Fruit fly (Drosophila melanogaster) whole organism, embryonic: Measurements from ENCODE around the gene CG18545.

Source experiments
- B-H2 ChIP-seq: fragments of 200-800 bp; sonication (Bioruptor generic); optimal IDR thresholded peaks from 2 replicates; lab custom pipeline; 2018; ENCODE audit warnings: missing biosample characterization, mild to moderate bottlenecking, missing genetic modification characterization
- CG10274 ChIP-seq: fragments of 200-800 bp; sonication (Bioruptor generic); optimal IDR thresholded peaks from 3 replicates; lab custom pipeline; 2017; ENCODE audit warnings: missing biosample characterization, mild to moderate bottlenecking, missing genetic modification characterization
- CG10543 ChIP-seq: fragments of 200-800 bp; sonication (Bioruptor generic); optimal IDR thresholded peaks from 3 replicates; lab custom pipeline; 2017; ENCODE audit warnings: missing biosample characterization, mild to moderate bottlenecking, missing genetic modification characterization, moderate library complexity
- CG11093 ChIP-seq: fragments of 200-800 bp; sonication (Bioruptor generic); IDR thresholded peaks from 3 replicates; pipeline ENCODE4 v1.3.6; 2022; ENCODE audit warnings: missing biosample characterization, missing genetic modification characterization
- CG12155 ChIP-seq: fragments of 200-800 bp; sonication (Bioruptor generic); optimal IDR thresholded peaks from 3 replicates; lab custom pipeline; 2016; ENCODE audit warnings: missing biosample characterization, missing genetic modification characterization
- CG12659 ChIP-seq: fragments of 200-800 bp; sonication (Bioruptor generic); optimal IDR thresholded peaks from 3 replicates; lab custom pipeline; 2017; ENCODE audit warnings: mild to moderate bottlenecking, missing biosample characterization, missing genetic modification reagents, missing genetic modification characterization
- CG12942 ChIP-seq: fragments of 200-800 bp; sonication (Bioruptor generic); optimal IDR thresholded peaks from 3 replicates; lab custom pipeline; 2016; ENCODE audit warnings: missing biosample characterization, missing genetic modification characterization
- CG13624 ChIP-seq: fragments of 200-800 bp; sonication (Bioruptor generic); optimal IDR thresholded peaks from 2 replicates; lab custom pipeline; 2016; ENCODE audit warnings: missing biosample characterization, missing genetic modification characterization
- CG14710 ChIP-seq: fragments of 200-800 bp; sonication (Bioruptor generic); optimal IDR thresholded peaks from 3 replicates; lab custom pipeline; 2019; ENCODE audit warnings: missing biosample characterization, mild to moderate bottlenecking, missing genetic modification characterization, moderate library complexity
- CG2129 ChIP-seq: fragments of 200-800 bp; sonication (Bioruptor generic); IDR thresholded peaks from 2 replicates; pipeline ENCODE4 v1.3.6; 2022; ENCODE audit warnings: missing biosample characterization, missing genetic modification characterization; ENCODE audit not compliant: partially characterized antibody
- CG2678 ChIP-seq: fragments of 200-800 bp; sonication (Bioruptor generic); optimal IDR thresholded peaks from 3 replicates; lab custom pipeline; 2019; ENCODE audit warnings: missing biosample characterization, mild to moderate bottlenecking, missing genetic modification characterization, moderate library complexity
- CG2712 ChIP-seq: fragments of 200-800 bp; optimal IDR thresholded peaks from 3 replicates; lab custom pipeline; 2019; ENCODE audit warnings: missing biosample characterization, mild to moderate bottlenecking, missing genetic modification characterization, moderate library complexity
- CG30431 ChIP-seq: fragments of 200-800 bp; sonication (Bioruptor generic); optimal IDR thresholded peaks from 2 replicates; lab custom pipeline; 2017; ENCODE audit warnings: missing biosample characterization, missing genetic modification characterization
- CG3163 ChIP-seq: fragments of 200-800 bp; sonication (Bioruptor generic); optimal IDR thresholded peaks from 3 replicates; lab custom pipeline; 2016; ENCODE audit warnings: missing biosample characterization, missing genetic modification characterization
- CG3281 ChIP-seq: fragments of 200-800 bp; sonication (Bioruptor generic); optimal IDR thresholded peaks from 3 replicates; lab custom pipeline; 2017; ENCODE audit warnings: missing biosample characterization, mild to moderate bottlenecking, missing genetic modification characterization
- CG34376 ChIP-seq: fragments of 200-800 bp; sonication (Bioruptor generic); optimal IDR thresholded peaks from 2 replicates; lab custom pipeline; 2018; ENCODE audit warnings: missing biosample characterization, mild to moderate bottlenecking, missing genetic modification characterization
- CG5180 ChIP-seq: fragments of 200-800 bp; sonication (Bioruptor generic); optimal IDR thresholded peaks from 3 replicates; lab custom pipeline; 2017; ENCODE audit warnings: missing biosample characterization, missing genetic modification characterization, mild to moderate bottlenecking, moderate library complexity, missing genetic modification reagents
- CG5245 ChIP-seq: fragments of 200-800 bp; sonication (Bioruptor generic); optimal IDR thresholded peaks from 3 replicates; lab custom pipeline; 2016; ENCODE audit warnings: missing biosample characterization, missing genetic modification characterization
- CG6689 ChIP-seq: fragments of 200-800 bp; sonication (Bioruptor generic); IDR thresholded peaks from 2 replicates; pipeline ENCODE4 v1.3.6; 2022; ENCODE audit warnings: missing biosample characterization, missing genetic modification characterization
- CG6765 ChIP-seq: fragments of 200-800 bp; sonication (Bioruptor generic); optimal IDR thresholded peaks from 3 replicates; lab custom pipeline; 2017; ENCODE audit warnings: missing biosample characterization, mild to moderate bottlenecking, missing genetic modification characterization
- CG7372 ChIP-seq: fragments of 200-800 bp; sonication (Bioruptor generic); IDR thresholded peaks from 2 replicates; pipeline ENCODE4 v1.3.6; 2022; ENCODE audit warnings: missing biosample characterization, missing genetic modification characterization
- CG7786 ChIP-seq: fragments of 200-800 bp; sonication (Bioruptor generic); optimal IDR thresholded peaks from 2 replicates; lab custom pipeline; 2016; ENCODE audit warnings: missing biosample characterization, missing genetic modification characterization
- CG9876 ChIP-seq: fragments of 200-800 bp; sonication (Bioruptor generic); optimal IDR thresholded peaks from 2 replicates; lab custom pipeline; 2016; ENCODE audit warnings: missing biosample characterization, missing genetic modification characterization
- Doc2 ChIP-seq: fragments of 200-800 bp; sonication (Bioruptor generic); IDR thresholded peaks from 2 replicates; pipeline ENCODE4 v1.3.6; 2022; ENCODE audit warnings: missing biosample characterization, missing genetic modification characterization
- Drgx ChIP-seq: fragments of 200-800 bp; sonication (Bioruptor generic); IDR thresholded peaks from 2 replicates; pipeline ENCODE4 v1.3.6; 2022; ENCODE audit warnings: missing biosample characterization, missing genetic modification characterization
- Fer1 ChIP-seq: fragments of 200-800 bp; sonication (Bioruptor generic); optimal IDR thresholded peaks from 2 replicates; lab custom pipeline; 2017; ENCODE audit warnings: missing biosample characterization, mild to moderate bottlenecking, missing genetic modification characterization
- Fer2 ChIP-seq: fragments of 200-800 bp; sonication (Bioruptor generic); optimal IDR thresholded peaks from 2 replicates; lab custom pipeline; 2018; ENCODE audit warnings: missing biosample characterization, mild to moderate bottlenecking, missing genetic modification characterization, moderate library complexity
- Fer3 ChIP-seq: fragments of 200-800 bp; sonication (Bioruptor generic); optimal IDR thresholded peaks from 2 replicates; lab custom pipeline; 2018; ENCODE audit warnings: missing biosample characterization, mild to moderate bottlenecking, missing genetic modification characterization, moderate library complexity
- Lpt ChIP-seq: fragments of >200 bp; optimal IDR thresholded peaks from 2 replicates; lab custom pipeline; 2018; ENCODE audit warnings: missing biosample characterization, missing genetic modification characterization
- Max ChIP-seq: fragments of 200-800 bp; sonication (Bioruptor generic); optimal IDR thresholded peaks from 2 replicates; lab custom pipeline; 2016; ENCODE audit warnings: missing biosample characterization, mild to moderate bottlenecking, missing genetic modification characterization
- Oli ChIP-seq: fragments of 200-800 bp; sonication (Bioruptor generic); optimal IDR thresholded peaks from 2 replicates; lab custom pipeline; 2018; ENCODE audit warnings: missing biosample characterization, mild to moderate bottlenecking, missing genetic modification characterization, moderate library complexity
- Sry-β ChIP-seq: fragments of 200-800 bp; sonication (Bioruptor generic); optimal IDR thresholded peaks from 2 replicates; lab custom pipeline; 2018; ENCODE audit warnings: missing biosample characterization, mild to moderate bottlenecking, missing genetic modification characterization, moderate library complexity
- abd-A ChIP-seq: fragments of 200-800 bp; sonication (Bioruptor generic); optimal IDR thresholded peaks from 3 replicates; lab custom pipeline; 2019; ENCODE audit warnings: missing biosample characterization, mild to moderate bottlenecking, missing genetic modification characterization, moderate library complexity
- ase ChIP-seq: fragments of 200-800 bp; sonication (Bioruptor generic); IDR thresholded peaks from 3 replicates; pipeline ENCODE4 v1.3.6; 2022; ENCODE audit warnings: missing biosample characterization, missing genetic modification characterization
- caup ChIP-seq: fragments of 200-800 bp; sonication (Bioruptor generic); optimal IDR thresholded peaks from 3 replicates; lab custom pipeline; 2017; ENCODE audit warnings: missing biosample characterization, mild to moderate bottlenecking, missing genetic modification characterization, moderate library complexity; ENCODE audit not compliant: severe bottlenecking
- dati ChIP-seq: fragments of 200-800 bp; sonication (Bioruptor generic); IDR thresholded peaks from 2 replicates; pipeline ENCODE4 v1.3.6; 2022; ENCODE audit warnings: missing biosample characterization, missing genetic modification characterization
- dimm ChIP-seq: fragments of 200-800 bp; sonication (Bioruptor generic); IDR thresholded peaks from 2 replicates; pipeline ENCODE4 v1.3.6; 2022; ENCODE audit warnings: missing biosample characterization, missing genetic modification characterization
- en ChIP-seq: fragments of 200-800 bp; sonication (Bioruptor generic); optimal IDR thresholded peaks from 2 replicates; lab custom pipeline; 2016; ENCODE audit warnings: missing biosample characterization, missing genetic modification characterization
- exex ChIP-seq: fragments of 200-800 bp; sonication (Bioruptor generic); optimal IDR thresholded peaks from 4 replicates; lab custom pipeline; 2018; ENCODE audit warnings: missing biosample characterization, mild to moderate bottlenecking, missing genetic modification characterization, moderate library complexity
- fd102C ChIP-seq: fragments of 200-800 bp; sonication (Bioruptor generic); optimal IDR thresholded peaks from 2 replicates; lab custom pipeline; 2018; ENCODE audit warnings: missing biosample characterization, mild to moderate bottlenecking, missing genetic modification characterization, moderate library complexity
- fd64A ChIP-seq: fragments of 200-800 bp; sonication (Bioruptor generic); optimal IDR thresholded peaks from 3 replicates; lab custom pipeline; 2018; ENCODE audit warnings: missing biosample characterization, mild to moderate bottlenecking, missing genetic modification characterization
- ham ChIP-seq: fragments of 200-800 bp; sonication (Bioruptor generic); IDR thresholded peaks from 2 replicates; pipeline ENCODE4 v1.3.6; 2022; ENCODE audit warnings: missing biosample characterization, missing genetic modification characterization
- p53 ChIP-seq: fragments of 200-800 bp; sonication (Bioruptor generic); optimal IDR thresholded peaks from 2 replicates; lab custom pipeline; 2016; ENCODE audit warnings: missing biosample characterization, missing genetic modification characterization
- pan ChIP-seq, 4 experiments: fragments of >200 bp in 3 of 4; fragments of 200-800 bp in 1 of 4; sonication (Bioruptor generic) in 1 of 4; optimal IDR thresholded peaks in 3 of 4; IDR thresholded peaks in 1 of 4; 2 replicates each; pipeline versions ENCODE4 v1.3.6 to Lab custom; 2017 to 2022; ENCODE audit warnings: missing biosample characterization in 2 of 4, missing genetic modification characterization in 2 of 4, mixed read lengths in 1 of 4
- pho ChIP-seq: fragments of 200-800 bp; sonication (Bioruptor generic); optimal IDR thresholded peaks from 2 replicates; lab custom pipeline; 2016; ENCODE audit warnings: missing biosample characterization, missing genetic modification characterization
- pita ChIP-seq: fragments of 200-800 bp; sonication (Bioruptor generic); optimal IDR thresholded peaks from 2 replicates; lab custom pipeline; 2017; ENCODE audit warnings: missing biosample characterization, mild to moderate bottlenecking, missing genetic modification characterization
- sens ChIP-seq: fragments of 200-800 bp; sonication (Bioruptor generic); peaks from one replicate; lab custom pipeline; 2016; ENCODE audit warnings: missing biosample characterization, missing genetic modification characterization
- sens-2 ChIP-seq: fragments of 200-800 bp; sonication (Bioruptor generic); IDR thresholded peaks from 2 replicates; pipeline ENCODE4 v1.3.6; 2022; ENCODE audit warnings: missing biosample characterization, missing genetic modification characterization
- tna ChIP-seq: fragments of 200-800 bp; sonication (Bioruptor generic); IDR thresholded peaks from 2 replicates; pipeline ENCODE4 v1.3.6; 2022; ENCODE audit warnings: missing biosample characterization, missing genetic modification characterization; ENCODE audit not compliant: partially characterized antibody
- toy ChIP-seq: fragments of 200-800 bp; sonication (Bioruptor generic); IDR thresholded peaks from 2 replicates; pipeline ENCODE4 v1.3.6; 2022; ENCODE audit warnings: missing biosample characterization, missing genetic modification characterization
- zen2 ChIP-seq: fragments of 200-800 bp; sonication (Bioruptor generic); IDR thresholded peaks from 3 replicates; pipeline ENCODE4 v1.3.6; 2022; ENCODE audit warnings: missing biosample characterization, missing genetic modification characterization; ENCODE audit not compliant: partially characterized antibody

Gene CG18545

dm6 chr3R:10390914-10391377, 50.2 kb downstream of the CG18545 start (continued):
- TF ChIP-seq pita (no peak), dati (GFP tag; lab: Robert Waterston, UW) (no peak), Fer2 (no peak), ase (no peak), CG2678 (peak; percentile 66), CG12942 (GFP tag; lab: Kevin White, UChicago) (no peak), fd102C (GFP tag; lab: Kevin White, UChicago) (no peak), ham (GFP tag; lab: Robert Waterston, UW) (no peak), CG30431 (GFP tag; lab: Kevin White, UChicago) (no peak), CG14710 (tag; lab: Kevin White, UChicago) (no peak), dimm (no peak), CG6689 (GFP tag; lab: Robert Waterston, UW) (no peak), tna (no peak), caup (GFP tag; lab: Kevin White, UChicago) (peak; percentile 49), toy (GFP tag; lab: Robert Waterston, UW) (no peak), CG7372 (GFP tag; lab: Robert Waterston, UW) (no peak), CG10274 (GFP tag; lab: Kevin White, UChicago) (peak; percentile 17), CG34376 (GFP tag; lab: Kevin White, UChicago) (peak; percentile 50), CG11093 (GFP tag; lab: Robert Waterston, UW) (no peak), Oli (no peak), exex (tag; lab: Kevin White, UChicago) (peak; percentile 77), Lpt (GFP tag; lab: Kevin White, UChicago) (no peak), Sry-β (GFP tag; lab: Kevin White, UChicago) (no peak), CG2129 (no peak), CG5180 (GFP tag; lab: Kevin White, UChicago) (no peak), en (GFP tag; lab: Kevin White, UChicago) (no peak), CG3163 (GFP tag; lab: Kevin White, UChicago) (no peak), sens (peak; percentile 74), CG12155 (no peak), Fer3 (tag; lab: Kevin White, UChicago) (peak; percentile 50), CG6765 (GFP tag; lab: Kevin White, UChicago) (peak; percentile 41), Fer1 (GFP tag; lab: Kevin White, UChicago) (peak; percentile 42), CG10543 (GFP tag; lab: Kevin White, UChicago) (peak; percentile 63), pan (optimal IDR thresholded peaks at IDR 0.05; lab: Kevin White, UChicago) (no peak), pan (GFP tag; optimal IDR thresholded peaks at IDR 0.05 in 1 of 2, IDR thresholded peaks at IDR 0.05 in 1 of 2) (no peak), p53 (GFP tag; lab: Kevin White, UChicago) (no peak), CG3281 (GFP tag; lab: Kevin White, UChicago) (no peak), abd-A (tag; lab: Kevin White, UChicago) (no peak), zen2 (GFP tag; lab: Robert Waterston, UW) (no peak), B-H2 (GFP tag; lab: Kevin White, UChicago) (peak; percentile 11), Drgx (no peak), Doc2 (no peak), CG12659 (GFP tag; lab: Kevin White, UChicago) (no peak), Max (GFP tag; lab: Kevin White, UChicago) (peak; percentile 4), CG9876 (GFP tag; lab: Kevin White, UChicago) (no peak), sens-2 (GFP tag; lab: Robert Waterston, UW) (no peak), CG5245 (GFP tag; lab: Kevin White, UChicago) (no peak), CG7786 (GFP tag; lab: Kevin White, UChicago) (peak; percentile 23), pho (GFP tag; lab: Kevin White, UChicago) (no peak), CG13624 (peak; percentile 12), fd64A (GFP tag; lab: Kevin White, UChicago) (peak; percentile 26), CG2712 (tag; lab: Kevin White, UChicago) (no peak)
